Worm (Caenorhabditis elegans): ENCODE data around the gene R11D1.3.

Gene R11D1.3

DNA sequence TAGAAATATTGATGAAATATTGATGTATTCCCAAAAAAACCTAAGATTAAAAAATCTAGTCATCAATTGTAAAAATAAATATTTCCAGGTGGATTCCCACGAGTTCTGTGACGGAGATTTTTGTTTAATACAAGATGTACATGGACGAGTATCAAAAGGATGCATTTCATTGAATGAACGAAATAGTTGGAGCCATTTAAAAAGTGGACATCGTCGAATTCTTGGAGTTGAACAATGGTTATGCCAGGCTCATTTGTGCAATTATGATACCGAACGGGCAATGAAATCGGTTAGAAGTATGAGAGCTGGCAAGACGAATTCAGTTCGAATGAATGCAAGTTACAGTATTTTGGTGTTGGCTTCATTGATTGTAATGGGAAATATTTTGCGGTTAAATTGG is 37.7 kb upstream of the R11D1.3 start:
- no peak for TF ChIP-seq ceh-43 (GFP tag; optimal IDR thresholded peaks at IDR 0.05)
- no peak for TF ChIP-seq ces-1 (GFP tag; optimal IDR thresholded peaks at IDR 0.05)
- TF ChIP-seq mab-5 (tag; optimal IDR thresholded peaks at IDR 0.05): no peak
- no peak for TF ChIP-seq zip-8 (tag; optimal IDR thresholded peaks at IDR 0.05)
- no peak for TF ChIP-seq nhr-237 (tag; optimal IDR thresholded peaks at IDR 0.05)
- no peak for TF ChIP-seq cnd-1 (tag; optimal IDR thresholded peaks at IDR 0.05)
- TF ChIP-seq flh-1 (GFP tag; optimal IDR thresholded peaks at IDR 0.05): no peak
- no peak for TF ChIP-seq snpc-4 (tag; optimal IDR thresholded peaks at IDR 0.05)
- no peak for TF ChIP-seq ztf-11 (tag; optimal IDR thresholded peaks at IDR 0.05)
- no peak for TF ChIP-seq sptf-1 (tag; optimal IDR thresholded peaks at IDR 0.05)
- no peak for TF ChIP-seq elt-1 (tag; optimal IDR thresholded peaks at IDR 0.05; ENCODE audit: borderline replicate concordance, insufficient read depth)

DNA sequence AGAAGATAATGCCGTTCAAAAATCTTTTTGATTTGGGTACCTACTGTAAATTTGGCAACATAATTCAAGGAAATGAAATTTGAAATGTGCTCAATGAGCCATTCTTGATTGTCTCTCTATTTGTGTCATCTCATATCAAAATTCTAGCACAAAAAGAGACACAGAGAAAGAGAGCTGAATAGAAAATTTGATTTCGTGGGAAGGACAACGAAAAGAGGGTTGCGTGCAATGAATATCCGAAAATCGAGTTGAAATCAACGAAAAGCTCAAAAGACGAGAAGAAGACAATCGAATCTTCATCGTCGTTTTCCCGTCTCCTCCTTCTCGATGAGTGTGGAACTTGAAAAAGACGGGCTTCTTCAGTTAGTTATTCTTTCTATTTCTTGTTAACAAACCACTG is 36.0 kb upstream of the R11D1.3 start, which contains the start of gene C15C8.5:
C15C8.5 (plus strand) TSS at position 152 of the 400 bp plus-strand sequence.
- TF ChIP-seq ceh-43 (GFP tag; optimal IDR thresholded peaks at IDR 0.05): no peak
- no peak for TF ChIP-seq unc-62 (GFP tag; optimal IDR thresholded peaks at IDR 0.05)
- no peak for TF ChIP-seq ceh-83 (GFP tag; optimal IDR thresholded peaks at IDR 0.05)
- TF ChIP-seq zip-8 (tag; optimal IDR thresholded peaks at IDR 0.05): no peak
- peak; percentile 97 for TF ChIP-seq ces-1 (GFP tag; optimal IDR thresholded peaks at IDR 0.05)
- no peak for TF ChIP-seq nhr-237 (tag; optimal IDR thresholded peaks at IDR 0.05)
- TF ChIP-seq nhr-2 (tag; optimal IDR thresholded peaks at IDR 0.05): no peak
- no peak for TF ChIP-seq sptf-1 (tag; optimal IDR thresholded peaks at IDR 0.05)

DNA sequence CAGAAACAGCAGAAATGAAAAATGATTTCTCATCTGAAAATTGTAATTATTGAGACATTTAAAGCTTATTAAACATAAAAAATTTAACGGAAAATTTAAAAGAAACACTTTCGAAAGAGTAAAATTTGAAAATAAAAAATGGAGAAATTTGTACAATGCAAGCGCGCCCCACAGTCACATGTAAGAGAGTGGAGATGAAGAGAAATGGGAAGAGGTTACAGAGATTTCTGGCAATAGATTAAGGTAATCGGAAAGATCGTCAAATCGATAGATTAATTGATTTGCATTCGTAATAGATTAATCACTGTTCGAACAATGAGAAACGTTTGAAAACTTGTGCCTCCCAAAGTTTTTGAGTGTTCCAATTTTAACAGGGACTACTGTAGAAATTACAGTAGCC is 35.5 kb upstream of the R11D1.3 start, which contains the start of gene C15C8.4:
C15C8.4 (minus strand) TSS at position 33 of the 400 bp plus-strand sequence.
- TF ChIP-seq ztf-11 (tag; optimal IDR thresholded peaks at IDR 0.05) (no peak), nhr-2 (tag; optimal IDR thresholded peaks at IDR 0.05) (no peak), elt-1 (tag; optimal IDR thresholded peaks at IDR 0.05; ENCODE audit: borderline replicate concordance, insufficient read depth) (peak; percentile 94)

DNA sequence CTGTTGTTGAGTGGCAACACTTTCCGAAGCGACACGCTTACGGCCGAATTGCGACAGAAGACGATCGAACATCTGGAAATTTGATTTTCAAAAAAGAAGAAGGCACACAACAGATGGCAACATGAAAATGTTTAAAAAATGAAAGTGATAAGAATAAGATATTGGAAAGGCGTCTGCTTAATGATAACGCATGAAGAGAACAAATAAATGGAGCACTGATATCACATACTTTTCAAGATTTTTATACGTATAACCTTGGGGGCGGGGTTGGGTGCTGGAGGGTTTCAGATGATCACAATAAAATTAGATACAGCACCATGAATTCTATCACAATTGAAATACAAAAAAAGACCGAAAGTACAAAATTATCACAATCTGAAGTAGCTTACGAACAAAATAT is 33.1 kb upstream of the R11D1.3 start, which contains the start of gene C15C8.7:
C15C8.7 (minus strand) TSS at position 72 of the 400 bp plus-strand sequence.
- TF ChIP-seq nhr-2 (tag; optimal IDR thresholded peaks at IDR 0.05): no peak

DNA sequence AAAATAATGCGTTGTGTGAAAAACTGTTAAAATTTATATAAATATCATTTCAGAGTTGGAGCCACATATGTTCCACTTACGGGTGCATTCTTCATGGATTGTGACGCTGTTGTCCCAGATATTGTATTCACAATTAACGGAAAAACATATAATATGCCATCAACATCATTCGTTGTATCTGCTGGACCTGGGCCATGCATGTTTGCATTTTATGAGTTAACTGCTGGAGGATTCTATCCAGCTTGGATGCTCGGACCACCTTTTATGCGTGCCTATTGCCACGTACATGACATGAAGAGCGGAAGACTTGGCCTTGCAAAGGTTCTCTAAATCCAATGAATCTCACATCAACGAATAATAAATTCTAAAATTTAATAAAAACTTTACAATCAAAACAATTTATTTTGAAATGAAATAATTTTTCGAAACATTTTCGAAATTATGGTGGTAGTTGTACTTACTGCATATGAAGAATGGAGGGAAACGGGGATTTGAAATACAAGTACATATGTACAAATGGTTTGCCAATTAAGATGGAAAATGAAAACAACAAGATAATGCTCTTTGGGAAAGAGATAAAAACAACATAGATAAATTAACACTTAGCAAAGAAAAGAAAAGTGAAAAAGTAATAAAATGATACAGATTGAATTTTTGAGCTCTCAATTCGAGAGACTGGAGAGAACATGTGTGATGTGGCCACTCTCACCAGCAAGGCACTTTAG is 32.0 kb upstream of the R11D1.3 start:
- TF ChIP-seq bed-3 (GFP tag; optimal IDR thresholded peaks at IDR 0.05) (no peak), ces-1 (GFP tag; optimal IDR thresholded peaks at IDR 0.05) (no peak), nhr-28 (tag; optimal IDR thresholded peaks at IDR 0.05) (no peak), nhr-237 (tag; optimal IDR thresholded peaks at IDR 0.05) (no peak), lsy-2 (tag; optimal IDR thresholded peaks at IDR 0.05) (no peak), drap-1 (GFP tag; optimal IDR thresholded peaks at IDR 0.05) (no peak), M03D4.4 (tag; optimal IDR thresholded peaks at IDR 0.05) (no peak), ceh-83 (GFP tag; optimal IDR thresholded peaks at IDR 0.05) (no peak), hlh-1 (tag; optimal IDR thresholded peaks at IDR 0.05) (no peak), ceh-39 (tag; optimal IDR thresholded peaks at IDR 0.05) (no peak), mab-5 (tag; optimal IDR thresholded peaks at IDR 0.05) (no peak), sptf-1 (tag; optimal IDR thresholded peaks at IDR 0.05) (no peak), sem-2 (GFP tag; optimal IDR thresholded peaks at IDR 0.05) (no peak), snpc-4 (tag; optimal IDR thresholded peaks at IDR 0.05) (no peak), ham-2 (GFP tag; optimal IDR thresholded peaks at IDR 0.05) (no peak), unc-120 (tag; optimal IDR thresholded peaks at IDR 0.05; ENCODE audit: poor library complexity, severe bottlenecking) (no peak), nhr-76 (tag; optimal IDR thresholded peaks at IDR 0.05) (no peak), mep-1 (tag; optimal IDR thresholded peaks at IDR 0.05) (no peak), nhr-2 (tag; optimal IDR thresholded peaks at IDR 0.05) (no peak)

DNA sequence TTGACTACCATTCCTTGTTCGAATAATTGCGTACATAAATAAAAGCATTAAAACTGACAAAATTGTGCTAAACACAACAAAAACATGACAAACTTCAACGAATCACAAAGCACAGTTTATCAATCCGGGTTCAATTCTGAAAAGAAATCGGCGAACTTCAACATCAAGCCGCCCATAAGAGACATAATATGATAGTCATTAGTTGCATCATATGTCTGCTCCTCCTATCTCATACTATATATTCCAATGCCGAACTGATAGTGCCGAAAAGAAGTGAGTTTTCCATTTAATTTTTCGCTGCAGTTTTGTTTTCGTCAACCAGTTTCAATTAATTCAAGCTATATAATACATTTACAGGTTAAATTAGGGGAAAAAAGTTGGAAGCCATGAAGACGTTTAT is 29.8 kb upstream of the R11D1.3 start, which contains the start of gene hrg-7:
hrg-7 (plus strand) TSS at position 358 of the 400 bp plus-strand sequence.
- TF ChIP-seq nhr-76 (tag; optimal IDR thresholded peaks at IDR 0.05) (no peak), lsy-2 (tag; optimal IDR thresholded peaks at IDR 0.05) (no peak), ham-2 (GFP tag; optimal IDR thresholded peaks at IDR 0.05) (no peak)

Data from whole organism, mixed stage, embryonic.